Fruit fly (Drosophila melanogaster): ENCODE measurements around the gene CG9263.

CG9263 gene

dm6 chr2L:13500416-13500815, 42.0 kb downstream of the CG9263 start:
- TF ChIP-seq CG8478 (optimal IDR thresholded peaks at IDR 0.05) (no peak), pan (optimal IDR thresholded peaks at IDR 0.05) (no peak), EcR (GFP tag; optimal IDR thresholded peaks at IDR 0.05) (no peak), psq (optimal IDR thresholded peaks at IDR 0.05) (no peak), Dll (optimal IDR thresholded peaks at IDR 0.05) (no peak), usp (GFP tag; optimal IDR thresholded peaks at IDR 0.05) (no peak)

dm6 chr2L:13497915-13498314, 44.5 kb downstream of the CG9263 start:
- TF ChIP-seq usp (GFP tag; optimal IDR thresholded peaks at IDR 0.05) (no peak), CG8478 (optimal IDR thresholded peaks at IDR 0.05) (no peak), psq (optimal IDR thresholded peaks at IDR 0.05) (no peak), Dll (optimal IDR thresholded peaks at IDR 0.05) (no peak), pan (optimal IDR thresholded peaks at IDR 0.05) (no peak), EcR (GFP tag; optimal IDR thresholded peaks at IDR 0.05) (no peak)
